Worm (Caenorhabditis elegans) whole organism, L1 larva: ENCODE data around the gene T25B2.2.

Source experiments
- hpl-2 ChIP-seq: fragments of 150-350 bp; optimal IDR thresholded peaks from 2 replicates; lab custom pipeline; 2014; ENCODE audit warnings: missing biosample characterization, missing genetic modification reagents, missing genetic modification characterization
- sptf-1 ChIP-seq: fragments of 150-350 bp; optimal IDR thresholded peaks from 2 replicates; lab custom pipeline; 2014; ENCODE audit warnings: missing biosample characterization, missing genetic modification characterization

- TF ChIP-seq sptf-1 (tag; lab: Kevin White, UChicago) (no peak), hpl-2 (GFP tag; lab: Kevin White, UChicago) (no peak)
These were observed 18.4 kb upstream of the T25B2.2 start for ce11 chrX:6150949-6151519.
